Fruit fly (Drosophila melanogaster): ENCODE results near the gene Tgi.

Gene Tgi

dm6 chr3L:13486041-13486859 is at the start of gene Tgi, which contains the start of gene Abp1:
TSS of gene Tgi (plus strand) at chr3L:13486797.
TSS of gene Abp1 (minus strand) at chr3L:13486280.
- no peak for TF ChIP-seq CG17801 (GFP tag; optimal IDR thresholded peaks at IDR 0.05; ENCODE audit: partially characterized antibody)

- no peak for TF ChIP-seq CG17801 (GFP tag; optimal IDR thresholded peaks at IDR 0.05; ENCODE audit: partially characterized antibody)
Measured at dm6 chr3L:13437036-13437435, 49.6 kb upstream of the Tgi start, which contains the start of gene CG10154. TSS of gene CG10154 (minus strand) at chr3L:13437136.

- no peak for TF ChIP-seq CG17801 (GFP tag; optimal IDR thresholded peaks at IDR 0.05; ENCODE audit: partially characterized antibody)
Measured at dm6 chr3L:13437654-13438053, 48.9 kb upstream of the Tgi start, which contains the start of gene CG10725. TSS of gene CG10725 (plus strand) at chr3L:13437954.

- TF ChIP-seq CG17801 (GFP tag; optimal IDR thresholded peaks at IDR 0.05; ENCODE audit: partially characterized antibody), result no peak
Measured at dm6 chr3L:13440370-13440960, 46.1 kb upstream of the Tgi start, which contains the start of the genes CG10140 and CG14109. TSS of gene CG10140 (minus strand) at chr3L:13440470. TSS of gene CG14109 (plus strand) at chr3L:13440910.

- peak; percentile 93 for TF ChIP-seq CG17801 (GFP tag; optimal IDR thresholded peaks at IDR 0.05; ENCODE audit: partially characterized antibody)
Measured at dm6 chr3L:13442400-13442799, 44.2 kb upstream of the Tgi start, which contains the start of gene cmb. TSS of gene cmb (plus strand) at chr3L:13442594.

dm6 chr3L:13450177-13450793 is 36.3 kb upstream of the Tgi start, which contains the start of the genes JMJD7 and CG10738:
TSS of gene JMJD7 (minus strand) at chr3L:13450283.
TSS of gene CG10738 (plus strand) at chr3L:13450770.
- peak; percentile 69 for TF ChIP-seq CG17801 (GFP tag; optimal IDR thresholded peaks at IDR 0.05; ENCODE audit: partially characterized antibody)

dm6 chr3L:13451562-13451961 is 35.0 kb upstream of the Tgi start:
- no peak for TF ChIP-seq CG17801 (GFP tag; optimal IDR thresholded peaks at IDR 0.05; ENCODE audit: partially characterized antibody)

dm6 chr3L:13452281-13452680 is 34.3 kb upstream of the Tgi start:
- no peak for TF ChIP-seq CG17801 (GFP tag; optimal IDR thresholded peaks at IDR 0.05; ENCODE audit: partially characterized antibody)

dm6 chr3L:13454755-13455154 is 31.8 kb upstream of the Tgi start:
- TF ChIP-seq CG17801 (GFP tag; optimal IDR thresholded peaks at IDR 0.05; ENCODE audit: partially characterized antibody), result peak; percentile 2

dm6 chr3L:13457133-13457532 is 29.5 kb upstream of the Tgi start, which contains the start of gene CG10116:
TSS of gene CG10116 (minus strand) at chr3L:13457238.
- TF ChIP-seq CG17801 (GFP tag; optimal IDR thresholded peaks at IDR 0.05; ENCODE audit: partially characterized antibody), result no peak

dm6 chr3L:13474607-13475006 is 12.0 kb upstream of the Tgi start, which contains the start of gene CG10089:
TSS of gene CG10089 (minus strand) at chr3L:13474787.
- TF ChIP-seq CG17801 (GFP tag; optimal IDR thresholded peaks at IDR 0.05; ENCODE audit: partially characterized antibody), result no peak

dm6 chr3L:13476070-13476469 is 10.5 kb upstream of the Tgi start:
- peak; percentile 46 for TF ChIP-seq CG17801 (GFP tag; optimal IDR thresholded peaks at IDR 0.05; ENCODE audit: partially characterized antibody)

dm6 chr3L:13476566-13477452 is 9.8 kb upstream of the Tgi start:
- peak; percentile 25 for TF ChIP-seq CG17801 (GFP tag; optimal IDR thresholded peaks at IDR 0.05; ENCODE audit: partially characterized antibody)

All from ovary, adult (tissue).